Fruit fly (Drosophila melanogaster) whole organism, embryonic: ENCODE measurements around the gene sinu.

Experiments
- C15 ChIP-seq: fragments of 200-800 bp; sonication (Bioruptor generic); IDR thresholded peaks from 3 replicates; pipeline ENCODE4 v1.3.6; 2022; ENCODE audit warnings: missing biosample characterization, missing genetic modification characterization
- CG1024 ChIP-seq: fragments of 200-800 bp; sonication (Bioruptor generic); IDR thresholded peaks from 2 replicates; pipeline ENCODE4 v1.3.6; 2022; ENCODE audit warnings: missing biosample characterization, missing genetic modification characterization
- CG10274 ChIP-seq: fragments of 200-800 bp; sonication (Bioruptor generic); optimal IDR thresholded peaks from 3 replicates; lab custom pipeline; 2017; ENCODE audit warnings: missing biosample characterization, mild to moderate bottlenecking, missing genetic modification characterization
- CG10979 ChIP-seq: fragments of 200-800 bp; sonication (Bioruptor generic); optimal IDR thresholded peaks from 2 replicates; lab custom pipeline; 2018; ENCODE audit warnings: missing biosample characterization, mild to moderate bottlenecking, missing genetic modification characterization, moderate library complexity
- CG11695 ChIP-seq: fragments of 200-800 bp; sonication (Bioruptor generic); IDR thresholded peaks from 3 replicates; pipeline ENCODE4 v1.3.6; 2022; ENCODE audit warnings: missing biosample characterization, missing genetic modification characterization
- CG12659 ChIP-seq: fragments of 200-800 bp; sonication (Bioruptor generic); optimal IDR thresholded peaks from 3 replicates; lab custom pipeline; 2017; ENCODE audit warnings: mild to moderate bottlenecking, missing biosample characterization, missing genetic modification reagents, missing genetic modification characterization
- CG13296 ChIP-seq: fragments of 200-800 bp; sonication (Bioruptor generic); optimal IDR thresholded peaks from 3 replicates; lab custom pipeline; 2018; ENCODE audit warnings: missing biosample characterization, mild to moderate bottlenecking, missing genetic modification characterization
- CG14014 ChIP-seq: fragments of 200-800 bp; sonication (Bioruptor generic); IDR thresholded peaks from 2 replicates; pipeline ENCODE4 v1.3.6; 2022; ENCODE audit warnings: missing biosample characterization, missing genetic modification characterization
- CG1602 ChIP-seq: fragments of 200-800 bp; sonication (Bioruptor generic); optimal IDR thresholded peaks from 3 replicates; lab custom pipeline; 2016; ENCODE audit warnings: missing biosample characterization, missing genetic modification characterization
- CG16815 ChIP-seq: fragments of 200-800 bp; sonication (Bioruptor generic); optimal IDR thresholded peaks from 3 replicates; lab custom pipeline; 2017; ENCODE audit warnings: missing biosample characterization, mild to moderate bottlenecking, missing genetic modification characterization
- CG18262 ChIP-seq: fragments of 200-800 bp; optimal IDR thresholded peaks from 3 replicates; lab custom pipeline; 2019; ENCODE audit warnings: missing biosample characterization, mild to moderate bottlenecking, missing genetic modification characterization, moderate library complexity
- CG2202 ChIP-seq: fragments of 200-800 bp; sonication (Bioruptor generic); optimal IDR thresholded peaks from 2 replicates; lab custom pipeline; 2018; ENCODE audit warnings: missing biosample characterization, mild to moderate bottlenecking, missing genetic modification characterization
- CG2678 ChIP-seq: fragments of 200-800 bp; sonication (Bioruptor generic); optimal IDR thresholded peaks from 3 replicates; lab custom pipeline; 2019; ENCODE audit warnings: missing biosample characterization, mild to moderate bottlenecking, missing genetic modification characterization, moderate library complexity
- CG3995 ChIP-seq: fragments of 200-800 bp; sonication (Bioruptor generic); optimal IDR thresholded peaks from 3 replicates; lab custom pipeline; 2016; ENCODE audit warnings: missing biosample characterization, missing genetic modification characterization
- CG5245 ChIP-seq: fragments of 200-800 bp; sonication (Bioruptor generic); optimal IDR thresholded peaks from 3 replicates; lab custom pipeline; 2016; ENCODE audit warnings: missing biosample characterization, missing genetic modification characterization
- CG6175 ChIP-seq: fragments of 200-800 bp; sonication (Bioruptor generic); IDR thresholded peaks from 3 replicates; pipeline ENCODE4 v1.3.6; 2022; ENCODE audit warnings: missing biosample characterization, missing genetic modification characterization
- CG6683 ChIP-seq: fragments of 200-800 bp; sonication (Bioruptor generic); optimal IDR thresholded peaks from 2 replicates; lab custom pipeline; 2017; ENCODE audit warnings: missing biosample characterization, mild to moderate bottlenecking, missing genetic modification characterization, missing genetic modification reagents
- CG7372 ChIP-seq: fragments of 200-800 bp; sonication (Bioruptor generic); IDR thresholded peaks from 2 replicates; pipeline ENCODE4 v1.3.6; 2022; ENCODE audit warnings: missing biosample characterization, missing genetic modification characterization
- CG9932 ChIP-seq: fragments of 200-800 bp; sonication (Bioruptor generic); IDR thresholded peaks from 2 replicates; pipeline ENCODE4 v1.3.6; 2022; ENCODE audit warnings: missing biosample characterization, missing genetic modification characterization
- Eip74EF ChIP-seq, 2 experiments: fragments of 200-800 bp in 1 of 2; fragments of >200 bp in 1 of 2; sonication (Bioruptor generic) in 1 of 2; optimal IDR thresholded peaks; 2 replicates each; lab custom pipeline; 2017 to 2019; ENCODE audit warnings: missing biosample characterization in 2 of 2, missing genetic modification characterization in 2 of 2, mild to moderate bottlenecking in 1 of 2, moderate library complexity in 1 of 2
- Fer2 ChIP-seq: fragments of 200-800 bp; sonication (Bioruptor generic); optimal IDR thresholded peaks from 2 replicates; lab custom pipeline; 2018; ENCODE audit warnings: missing biosample characterization, mild to moderate bottlenecking, missing genetic modification characterization, moderate library complexity
- Gsc ChIP-seq: fragments of 200-800 bp; sonication (Bioruptor generic); IDR thresholded peaks from 2 replicates; pipeline ENCODE4 v1.3.6; 2022; ENCODE audit warnings: missing biosample characterization, missing genetic modification characterization
- H15 ChIP-seq: fragments of 200-800 bp; sonication (Bioruptor generic); IDR thresholded peaks from 3 replicates; pipeline ENCODE4 v1.3.6; 2022; ENCODE audit warnings: missing biosample characterization, missing genetic modification characterization
- Meics ChIP-seq: fragments of 200-800 bp; sonication (Bioruptor generic); optimal IDR thresholded peaks from 2 replicates; lab custom pipeline; 2017; ENCODE audit warnings: missing biosample characterization, mild to moderate bottlenecking, missing genetic modification characterization
- Oli ChIP-seq: fragments of 200-800 bp; sonication (Bioruptor generic); optimal IDR thresholded peaks from 2 replicates; lab custom pipeline; 2018; ENCODE audit warnings: missing biosample characterization, mild to moderate bottlenecking, missing genetic modification characterization, moderate library complexity
- Rfx ChIP-seq: fragments of 200-800 bp; sonication (Bioruptor generic); IDR thresholded peaks from 2 replicates; pipeline ENCODE4 v1.3.6; 2022; ENCODE audit warnings: missing biosample characterization, missing genetic modification characterization
- al ChIP-seq: fragments of 200-800 bp; sonication (Bioruptor generic); IDR thresholded peaks from 2 replicates; pipeline ENCODE4 v1.3.6; 2022; ENCODE audit warnings: missing biosample characterization, missing genetic modification characterization
- ato ChIP-seq: fragments of 200-800 bp; sonication (Bioruptor generic); IDR thresholded peaks from 2 replicates; pipeline ENCODE4 v1.3.6; 2022; ENCODE audit warnings: missing biosample characterization, missing genetic modification characterization; ENCODE audit not compliant: partially characterized antibody
- bsh ChIP-seq, 2 experiments: fragments of 200-800 bp; sonication (Bioruptor generic); optimal IDR thresholded peaks; 2 replicates each; lab custom pipeline; 2017 to 2018; ENCODE audit warnings: mild to moderate bottlenecking in 2 of 2, missing biosample characterization in 2 of 2, missing genetic modification characterization in 2 of 2, moderate library complexity in 1 of 2
- cg ChIP-seq: fragments of 200-800 bp; sonication (Bioruptor generic); optimal IDR thresholded peaks from 3 replicates; lab custom pipeline; 2019; ENCODE audit warnings: missing biosample characterization, mild to moderate bottlenecking, missing genetic modification characterization, moderate library complexity
- chm ChIP-seq: fragments of 200-800 bp; sonication (Bioruptor generic); IDR thresholded peaks from 2 replicates; pipeline ENCODE4 v1.3.6; 2022; ENCODE audit warnings: missing biosample characterization, missing genetic modification characterization
- crp ChIP-seq, 2 experiments: fragments of 200-800 bp; sonication (Bioruptor generic); optimal IDR thresholded peaks; 2 replicates in 1 of 2; 3 replicates in 1 of 2; lab custom pipeline; 2017; ENCODE audit warnings: missing biosample characterization in 2 of 2, missing genetic modification characterization in 2 of 2, mild to moderate bottlenecking in 1 of 2, moderate library complexity in 1 of 2
- dm ChIP-seq: fragments of 200-800 bp; sonication (Bioruptor generic); optimal IDR thresholded peaks from 3 replicates; lab custom pipeline; 2016; ENCODE audit warnings: missing biosample characterization, missing genetic modification characterization
- ems ChIP-seq: fragments of 200-800 bp; sonication (Bioruptor generic); optimal IDR thresholded peaks from 3 replicates; lab custom pipeline; 2016; ENCODE audit warnings: missing biosample characterization, missing genetic modification characterization
- en ChIP-seq: fragments of 200-800 bp; sonication (Bioruptor generic); optimal IDR thresholded peaks from 2 replicates; lab custom pipeline; 2016; ENCODE audit warnings: missing biosample characterization, missing genetic modification characterization
- gce ChIP-seq: fragments of 200-800 bp; sonication (Bioruptor generic); IDR thresholded peaks from 3 replicates; pipeline ENCODE4 v1.3.6; 2022; ENCODE audit warnings: missing biosample characterization, missing genetic modification characterization
- gcm2 ChIP-seq: fragments of 200-800 bp; sonication (Bioruptor generic); optimal IDR thresholded peaks from 2 replicates; lab custom pipeline; 2016; ENCODE audit warnings: missing biosample characterization, missing genetic modification characterization
- gsb ChIP-seq: fragments of 200-800 bp; sonication (Bioruptor generic); IDR thresholded peaks from 2 replicates; pipeline ENCODE4 v1.3.6; 2022; ENCODE audit warnings: missing biosample characterization, missing genetic modification characterization
- lilli ChIP-seq: fragments of 200-800 bp; sonication (Bioruptor generic); optimal IDR thresholded peaks from 3 replicates; lab custom pipeline; 2016; ENCODE audit warnings: missing biosample characterization, missing genetic modification characterization
- lmd ChIP-seq: fragments of 200-800 bp; sonication (Bioruptor generic); IDR thresholded peaks from 2 replicates; pipeline ENCODE4 v1.3.6; 2022; ENCODE audit warnings: missing biosample characterization, missing genetic modification characterization
- mam ChIP-seq: fragments of 200-800 bp; sonication (Bioruptor generic); optimal IDR thresholded peaks from 3 replicates; lab custom pipeline; 2016; ENCODE audit warnings: missing biosample characterization, missing genetic modification characterization
- nom ChIP-seq: fragments of 200-800 bp; sonication (Bioruptor generic); optimal IDR thresholded peaks from 2 replicates; lab custom pipeline; 2017; ENCODE audit warnings: missing biosample characterization, missing genetic modification characterization, mild to moderate bottlenecking, moderate library complexity, missing genetic modification reagents
- ranshi ChIP-seq: fragments of 200-800 bp; sonication (Bioruptor generic); IDR thresholded peaks from 2 replicates; pipeline ENCODE4 v1.3.6; 2022; ENCODE audit warnings: missing biosample characterization, missing genetic modification characterization
- seq ChIP-seq: fragments of 200-800 bp; sonication (Bioruptor generic); IDR thresholded peaks from 2 replicates; pipeline ENCODE4 v1.3.6; 2022; ENCODE audit warnings: missing biosample characterization, missing genetic modification characterization
- ssp ChIP-seq: fragments of 200-800 bp; sonication (Bioruptor generic); IDR thresholded peaks from 2 replicates; pipeline ENCODE4 v1.3.6; 2022; ENCODE audit warnings: missing biosample characterization, missing genetic modification characterization
- tap ChIP-seq: fragments of 200-800 bp; optimal IDR thresholded peaks from 3 replicates; lab custom pipeline; 2019; ENCODE audit warnings: missing biosample characterization, mild to moderate bottlenecking, missing genetic modification characterization, moderate library complexity
- tll ChIP-seq, 2 experiments: fragments of 200-800 bp in 1 of 2; fragments of >200 bp in 1 of 2; sonication (Bioruptor generic) in 1 of 2; optimal IDR thresholded peaks; 2 replicates each; lab custom pipeline; 2017 to 2019; ENCODE audit warnings: missing biosample characterization in 2 of 2, missing genetic modification characterization in 2 of 2, mild to moderate bottlenecking in 1 of 2, moderate library complexity in 1 of 2
- tna ChIP-seq: fragments of 200-800 bp; sonication (Bioruptor generic); IDR thresholded peaks from 2 replicates; pipeline ENCODE4 v1.3.6; 2022; ENCODE audit warnings: missing biosample characterization, missing genetic modification characterization; ENCODE audit not compliant: partially characterized antibody
- unpg ChIP-seq: fragments of 200-800 bp; sonication (Bioruptor generic); optimal IDR thresholded peaks from 3 replicates; lab custom pipeline; 2018; ENCODE audit warnings: missing biosample characterization, mild to moderate bottlenecking, missing genetic modification characterization, moderate library complexity
- wdn ChIP-seq: fragments of 200-800 bp; sonication (Bioruptor generic); IDR thresholded peaks from 2 replicates; pipeline ENCODE4 v1.3.6; 2022; ENCODE audit warnings: missing biosample characterization, missing genetic modification characterization

sinu gene

DNA sequence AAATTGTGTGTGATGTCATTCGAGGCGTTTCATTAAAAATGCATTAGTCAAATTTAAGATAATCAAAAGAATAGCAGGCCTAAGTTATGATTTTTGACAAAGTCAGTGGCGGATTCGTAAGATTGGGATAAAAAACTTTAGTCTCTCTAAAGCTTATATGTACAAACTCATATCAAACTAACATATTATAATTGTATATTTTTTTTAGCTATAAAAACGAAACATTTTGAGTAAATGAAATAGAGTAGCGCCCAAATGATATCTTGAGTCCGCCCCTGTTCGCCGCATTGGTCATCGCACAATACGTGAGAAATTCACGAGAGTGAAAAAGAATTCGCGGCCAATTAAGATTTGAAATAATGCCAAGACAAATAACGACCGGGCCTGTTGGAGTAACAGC is 7.0 kb downstream of the sinu start (continued):
- TF ChIP-seq Fer2, result peak; percentile 22
- TF ChIP-seq C15 (GFP tag; lab: Robert Waterston, UW), result 0 out of 3 replicates have a peak, but pooled peaks have one; percentile 35
- TF ChIP-seq crp (GFP tag; optimal IDR thresholded peaks at IDR 0.05; lab: Kevin White, UChicago), result no peak
- peak in 1 of 2 experiments; percentile 46 for TF ChIP-seq bsh (GFP tag; optimal IDR thresholded peaks at IDR 0.05; lab: Kevin White, UChicago)
- peak; percentile 36 for TF ChIP-seq CG12659 (GFP tag; lab: Kevin White, UChicago)
- peak; percentile 61 for TF ChIP-seq CG13296 (GFP tag; lab: Kevin White, UChicago)
- no peak for TF ChIP-seq gcm2 (GFP tag; lab: Kevin White, UChicago)
- peak; percentile 31 for TF ChIP-seq tap (tag; lab: Kevin White, UChicago)
- TF ChIP-seq unpg, result peak; percentile 55
- peak; percentile 82 for TF ChIP-seq al (GFP tag; lab: Robert Waterston, UW)
- TF ChIP-seq chm (GFP tag; lab: Robert Waterston, UW), result no peak
- peak; percentile 67; the same call in 1 of the 3 replicates for TF ChIP-seq H15
- TF ChIP-seq nom (GFP tag; lab: Kevin White, UChicago), result no peak
- 0 out of 2 replicates have a peak, but pooled peaks have one; percentile 4 for TF ChIP-seq CG1024
- peak; percentile 9 for TF ChIP-seq CG1602
- TF ChIP-seq ems (GFP tag; lab: Kevin White, UChicago), result peak; percentile 46
- TF ChIP-seq CG16815 (GFP tag; lab: Kevin White, UChicago), result peak; percentile 26
- peak; percentile 62; the same call in 1 of the 2 replicates for TF ChIP-seq ranshi (GFP tag; lab: Robert Waterston, UW)
- no peak for TF ChIP-seq tll (GFP tag; optimal IDR thresholded peaks at IDR 0.05; lab: Kevin White, UChicago)
- TF ChIP-seq mam, result peak; percentile 33
- no peak for TF ChIP-seq CG2202 (tag; lab: Kevin White, UChicago)
- no peak for TF ChIP-seq CG3995 (GFP tag; lab: Kevin White, UChicago)
- peak; percentile 34 for TF ChIP-seq CG10979 (tag; lab: Kevin White, UChicago)
- 0 out of 2 replicates have a peak, but pooled peaks have one; percentile 38 for TF ChIP-seq seq
- TF ChIP-seq ato (GFP tag; lab: Robert Waterston, UW), result no peak
- TF ChIP-seq CG11695 (GFP tag; lab: Robert Waterston, UW), result peak; percentile 56; the same call in 1 of the 3 replicates
- peak; percentile 67 for TF ChIP-seq CG2678
- peak; percentile 87 for TF ChIP-seq Rfx
- peak; percentile 35 for TF ChIP-seq CG18262 (tag; lab: Kevin White, UChicago)
- TF ChIP-seq Gsc, result no peak
- TF ChIP-seq gsb (GFP tag; lab: Robert Waterston, UW), result peak; percentile 58
- 0 out of 3 replicates have a peak, but pooled peaks have one; percentile 28 for TF ChIP-seq gce (GFP tag; lab: Robert Waterston, UW)
- TF ChIP-seq CG10274, result no peak
- TF ChIP-seq lilli, result peak; percentile 56
- TF ChIP-seq ssp (GFP tag; lab: Robert Waterston, UW), result no peak
- TF ChIP-seq lmd (GFP tag; lab: Robert Waterston, UW), result peak; percentile 82
- TF ChIP-seq CG7372, result peak; percentile 67
- no peak for TF ChIP-seq Eip74EF (GFP tag; optimal IDR thresholded peaks at IDR 0.05; lab: Kevin White, UChicago)
- no peak for TF ChIP-seq CG6175 (GFP tag; lab: Robert Waterston, UW)
- TF ChIP-seq CG14014, result peak; percentile 64
- peak; percentile 75 for TF ChIP-seq CG9932 (GFP tag; lab: Robert Waterston, UW)
- TF ChIP-seq en, result no peak
- TF ChIP-seq cg (GFP tag; lab: Kevin White, UChicago), result no peak
- TF ChIP-seq CG6683 (GFP tag; lab: Kevin White, UChicago), result no peak
- no peak for TF ChIP-seq tna (GFP tag; lab: Robert Waterston, UW)
- TF ChIP-seq CG5245 (GFP tag; lab: Kevin White, UChicago), result peak; percentile 24
- TF ChIP-seq Oli (tag; lab: Kevin White, UChicago), result peak; percentile 47
- no peak for TF ChIP-seq dm (GFP tag; lab: Kevin White, UChicago)
- TF ChIP-seq wdn (GFP tag; lab: Robert Waterston, UW), result 0 out of 2 replicates have a peak, but pooled peaks have one; percentile 12
- peak; percentile 67 for TF ChIP-seq Meics
